Fruit fly (Drosophila melanogaster) whole organism, wandering third instar larva: ENCODE data around the gene Rab18.

ENCODE experiments used
- Abd-B ChIP-seq: fragments of >200 bp; optimal IDR thresholded peaks from 2 replicates; lab custom pipeline; 2017; ENCODE audit warnings: missing biosample characterization, missing genetic modification characterization
- CG32264 ChIP-seq: fragments of 200-800 bp; sonication (Bioruptor generic); optimal IDR thresholded peaks from 2 replicates; lab custom pipeline; 2016; ENCODE audit warnings: missing biosample characterization, missing genetic modification characterization
- CG9705 ChIP-seq: fragments of 200-800 bp; sonication (Bioruptor generic); optimal IDR thresholded peaks from 2 replicates; lab custom pipeline; 2018; ENCODE audit warnings: missing biosample characterization, mild to moderate bottlenecking, missing genetic modification characterization
- CrebA ChIP-seq: fragments of 200-800 bp; sonication (Bioruptor generic); optimal IDR thresholded peaks from 2 replicates; lab custom pipeline; 2016; ENCODE audit warnings: missing biosample characterization, mild to moderate bottlenecking, missing genetic modification characterization, borderline replicate concordance
- Dfd ChIP-seq: fragments of >200 bp; optimal IDR thresholded peaks from 2 replicates; lab custom pipeline; 2017; ENCODE audit warnings: missing biosample characterization, missing genetic modification characterization
- Dif ChIP-seq: fragments of 200-275, 200-300 bp; sonication (Bioruptor generic); optimal IDR thresholded peaks from 2 replicates; lab custom pipeline; 2018; ENCODE audit warnings: missing biosample characterization, missing genetic modification characterization; ENCODE audit not compliant: partially characterized antibody
- GATAd ChIP-seq: sonication (Bioruptor generic); optimal IDR thresholded peaks from 2 replicates; lab custom pipeline; 2016; ENCODE audit warnings: missing biosample characterization, missing genetic modification characterization
- HLH106 ChIP-seq: fragments of 200-800 bp; optimal IDR thresholded peaks from 3 replicates; lab custom pipeline; 2019; ENCODE audit warnings: missing biosample characterization, mild to moderate bottlenecking, missing genetic modification characterization, moderate library complexity
- Hnf4 ChIP-seq: fragments of 200-800 bp; sonication (Bioruptor generic); optimal IDR thresholded peaks from 2 replicates; lab custom pipeline; 2016; ENCODE audit warnings: missing biosample characterization, mild to moderate bottlenecking, missing genetic modification characterization
- Hr78 ChIP-seq: fragments of >200 bp; optimal IDR thresholded peaks from 2 replicates; lab custom pipeline; 2017; ENCODE audit warnings: missing biosample characterization, missing genetic modification characterization
- Hr83 ChIP-seq: fragments of 200-300 bp; sonication (Bioruptor generic); optimal IDR thresholded peaks from 2 replicates; lab custom pipeline; 2016; ENCODE audit warnings: missing biosample characterization, mild to moderate bottlenecking, missing genetic modification characterization, moderate library complexity; ENCODE audit not compliant: poor library complexity, severe bottlenecking
- Jra ChIP-seq: sonication (Bioruptor generic); optimal IDR thresholded peaks from 2 replicates; lab custom pipeline; 2016; ENCODE audit warnings: missing biosample characterization, missing genetic modification characterization
- Mio ChIP-seq: sonication (Bioruptor generic); optimal IDR thresholded peaks from 2 replicates; lab custom pipeline; 2016; ENCODE audit warnings: missing biosample characterization, missing genetic modification characterization
- Myc ChIP-seq: fragments of >200 bp; optimal IDR thresholded peaks from 2 replicates; lab custom pipeline; 2017
- N ChIP-seq: fragments of >200 bp; optimal IDR thresholded peaks from 2 replicates; lab custom pipeline; 2018; ENCODE audit warnings: missing biosample characterization, missing external identifiers, missing genetic modification characterization
- OdsH ChIP-seq: fragments of 200-800 bp; sonication (Bioruptor generic); optimal IDR thresholded peaks from 2 replicates; lab custom pipeline; 2016; ENCODE audit warnings: missing biosample characterization, mild to moderate bottlenecking, missing genetic modification characterization
- Rel ChIP-seq, 2 experiments: fragments of 200-800 bp; sonication (Bioruptor generic) in 1 of 2; optimal IDR thresholded peaks; 2 replicates in 1 of 2; 3 replicates in 1 of 2; lab custom pipeline; 2016 to 2019; ENCODE audit warnings: mild to moderate bottlenecking in 2 of 2, missing biosample characterization in 2 of 2, missing genetic modification characterization in 2 of 2, moderate library complexity in 1 of 2
- Sp1 ChIP-seq: fragments of 200-800 bp; sonication (Bioruptor generic); optimal IDR thresholded peaks from 3 replicates; lab custom pipeline; 2019; ENCODE audit warnings: missing biosample characterization, mild to moderate bottlenecking, missing genetic modification characterization, moderate library complexity
- Vsx2 ChIP-seq: fragments of 200-300, 225-300 bp; sonication (Bioruptor generic); optimal IDR thresholded peaks from 2 replicates; lab custom pipeline; 2018; ENCODE audit warnings: missing biosample characterization, missing genetic modification characterization; ENCODE audit not compliant: partially characterized antibody
- br ChIP-seq: fragments of 200-800 bp; sonication (Bioruptor generic); optimal IDR thresholded peaks from 2 replicates; lab custom pipeline; 2016; ENCODE audit warnings: missing biosample characterization, missing genetic modification characterization
- brk ChIP-seq: fragments of 200-800 bp; sonication (Bioruptor generic); optimal IDR thresholded peaks from 2 replicates; lab custom pipeline; 2016; ENCODE audit warnings: missing biosample characterization, mild to moderate bottlenecking, missing genetic modification characterization
- dl ChIP-seq, 2 experiments: fragments of 175-275, 200-275 bp in 1 of 2; fragments of 200-275 bp in 1 of 2; sonication (Bioruptor generic); optimal IDR thresholded peaks; lab custom pipeline; 2018; ENCODE audit warnings: mild to moderate bottlenecking in 2 of 2, missing biosample characterization in 2 of 2, missing genetic modification characterization in 2 of 2, moderate library complexity in 2 of 2; ENCODE audit not compliant: partially characterized antibody in 2 of 2, insufficient read depth in 1 of 2
- dmrt93B ChIP-seq: fragments of 200-800 bp; sonication (Bioruptor generic); optimal IDR thresholded peaks from 2 replicates; lab custom pipeline; 2018; ENCODE audit warnings: missing biosample characterization, mild to moderate bottlenecking, missing genetic modification characterization
- dsf ChIP-seq: sonication (Bioruptor generic); optimal IDR thresholded peaks from 2 replicates; lab custom pipeline; 2016; ENCODE audit warnings: missing biosample characterization, missing genetic modification characterization, borderline replicate concordance
- ey ChIP-seq: fragments of 200-800 bp; sonication (Bioruptor generic); optimal IDR thresholded peaks from 2 replicates; lab custom pipeline; 2016; ENCODE audit warnings: missing biosample characterization, missing genetic modification characterization
- foxo ChIP-seq, 2 experiments: fragments of 200-800 bp; sonication (Bioruptor generic); optimal IDR thresholded peaks; 2 replicates in 1 of 2; 3 replicates in 1 of 2; lab custom pipeline; 2016 to 2017; ENCODE audit warnings: missing biosample characterization in 2 of 2, missing genetic modification characterization in 2 of 2
- fru ChIP-seq: fragments of 200-800 bp; sonication (Bioruptor generic); optimal IDR thresholded peaks from 3 replicates; lab custom pipeline; 2016; ENCODE audit warnings: missing biosample characterization, mild to moderate bottlenecking, missing genetic modification characterization
- h ChIP-seq: fragments of 200-800 bp; sonication (Bioruptor generic); optimal IDR thresholded peaks from 3 replicates; lab custom pipeline; 2016; ENCODE audit warnings: missing biosample characterization, mild to moderate bottlenecking, missing genetic modification characterization
- jim ChIP-seq: fragments of 175-275, 200-325 bp; sonication (Bioruptor generic); optimal IDR thresholded peaks from 2 replicates; lab custom pipeline; 2016; ENCODE audit warnings: missing biosample characterization, mild to moderate bottlenecking, missing genetic modification characterization
- lola ChIP-seq: fragments of >200 bp; optimal IDR thresholded peaks from 2 replicates; lab custom pipeline; 2017; ENCODE audit warnings: missing biosample characterization, missing genetic modification characterization
- pan ChIP-seq: fragments of >200 bp; optimal IDR thresholded peaks from 2 replicates; lab custom pipeline; 2017
- psq ChIP-seq: fragments of 200-800 bp; sonication (Bioruptor generic); optimal IDR thresholded peaks from 3 replicates; lab custom pipeline; 2017; ENCODE audit warnings: missing biosample characterization, mild to moderate bottlenecking, missing genetic modification characterization, moderate library complexity
- rgr ChIP-seq: fragments of 200-800 bp; sonication (Bioruptor generic); optimal IDR thresholded peaks from 3 replicates; lab custom pipeline; 2016; ENCODE audit warnings: missing biosample characterization, mild to moderate bottlenecking, missing genetic modification characterization
- sage ChIP-seq: fragments of 200-800 bp; sonication (Bioruptor generic); optimal IDR thresholded peaks from 2 replicates; lab custom pipeline; 2016; ENCODE audit warnings: missing biosample characterization, mild to moderate bottlenecking, missing genetic modification characterization
- sv ChIP-seq: fragments of 200-800 bp; sonication (Bioruptor generic); optimal IDR thresholded peaks from 3 replicates; lab custom pipeline; 2016; ENCODE audit warnings: missing biosample characterization, missing genetic modification characterization
- tai ChIP-seq: sonication (Bioruptor generic); optimal IDR thresholded peaks from 2 replicates; lab custom pipeline; 2016; ENCODE audit warnings: missing biosample characterization, missing genetic modification characterization
- usp ChIP-seq: fragments of >200 bp; optimal IDR thresholded peaks from 2 replicates; lab custom pipeline; 2017; ENCODE audit warnings: missing biosample characterization, missing genetic modification characterization
- woc ChIP-seq: sonication (Bioruptor generic); optimal IDR thresholded peaks from 2 replicates; lab custom pipeline; 2016; ENCODE audit warnings: missing biosample characterization, mild to moderate bottlenecking, missing genetic modification characterization

Rab18 gene

DNA sequence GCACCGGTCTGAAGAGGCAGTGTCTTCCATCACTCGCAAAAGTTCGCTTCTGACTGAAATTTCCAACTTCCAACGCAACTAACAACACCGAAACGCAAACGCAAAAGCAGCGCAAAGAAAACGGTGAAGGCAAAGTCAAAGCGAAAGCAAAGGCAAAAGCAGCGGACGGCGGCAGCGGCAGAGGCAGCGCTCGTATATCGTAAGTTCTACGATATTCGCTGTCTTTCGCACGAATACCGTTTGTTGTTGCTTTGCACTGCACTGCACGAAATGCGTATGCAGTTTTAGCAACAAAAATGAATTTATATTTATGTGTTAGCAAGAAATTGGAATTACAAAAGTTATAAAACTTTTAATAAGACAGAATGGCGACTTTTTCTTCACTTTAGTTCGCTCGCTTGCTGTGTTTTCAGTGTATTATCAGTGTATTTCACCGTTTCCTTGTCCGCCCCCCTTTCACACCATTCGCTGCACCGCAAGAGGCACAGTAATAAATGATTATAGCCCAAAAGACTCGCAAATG, 23.1 kb downstream of the Rab18 start, which contains the start of gene OtopLa:
Gene OtopLa, minus strand, starts transcription at position 51 of the 523 bp plus-strand sequence.
- peak; percentile 61 for TF ChIP-seq OdsH
- no peak for TF ChIP-seq Abd-B
- TF ChIP-seq foxo (GFP tag; optimal IDR thresholded peaks at IDR 0.05; lab: Kevin White, UChicago), result peak in 1 of 2 experiments; percentile 81
- TF ChIP-seq Mio, result no peak
- TF ChIP-seq Hr78, result no peak
- no peak for TF ChIP-seq N (GFP tag; lab: Kevin White, UChicago)
- no peak for TF ChIP-seq jim (GFP tag; lab: Kevin White, UChicago)
- TF ChIP-seq dsf (GFP tag; lab: Kevin White, UChicago), result no peak
- TF ChIP-seq rgr, result peak; percentile 59
- no peak for TF ChIP-seq lola
- TF ChIP-seq Dif (GFP tag; lab: Kevin White, UChicago), result no peak
- peak; percentile 52 for TF ChIP-seq psq
- peak; percentile 6 for TF ChIP-seq CG9705 (GFP tag; lab: Kevin White, UChicago)
- no peak for TF ChIP-seq usp (GFP tag; lab: Kevin White, UChicago)
- peak; percentile 25 for TF ChIP-seq dmrt93B (GFP tag; lab: Kevin White, UChicago)
- peak; percentile 53 for TF ChIP-seq Hnf4 (GFP tag; lab: Kevin White, UChicago)
- peak; percentile 22 for TF ChIP-seq woc (GFP tag; lab: Kevin White, UChicago)
- peak; percentile 4 for TF ChIP-seq brk (GFP tag; lab: Kevin White, UChicago)
- no peak for TF ChIP-seq GATAd (GFP tag; lab: Kevin White, UChicago)
- TF ChIP-seq br, result peak; percentile 63
- TF ChIP-seq CrebA (GFP tag; lab: Kevin White, UChicago), result no peak
- no peak for TF ChIP-seq tai (GFP tag; lab: Kevin White, UChicago)
- peak; percentile 64 for TF ChIP-seq HLH106 (tag; lab: Kevin White, UChicago)
- no peak for TF ChIP-seq Rel (GFP tag; optimal IDR thresholded peaks at IDR 0.05; lab: Kevin White, UChicago)
- peak; percentile 18 for TF ChIP-seq Rel (tag; optimal IDR thresholded peaks at IDR 0.05; lab: Kevin White, UChicago)
- peak; percentile 60 for TF ChIP-seq Sp1 (GFP tag; lab: Kevin White, UChicago)
- no peak for TF ChIP-seq Vsx2 (GFP tag; lab: Kevin White, UChicago)
- peak; percentile 72 for TF ChIP-seq ey (GFP tag; lab: Kevin White, UChicago)
- no peak for TF ChIP-seq Hr83 (GFP tag; lab: Kevin White, UChicago)
- TF ChIP-seq CG32264 (GFP tag; lab: Kevin White, UChicago), result peak; percentile 30
- peak; percentile 72 for TF ChIP-seq h (GFP tag; lab: Kevin White, UChicago)
- TF ChIP-seq Dfd, result no peak
- TF ChIP-seq Jra (GFP tag; lab: Kevin White, UChicago), result no peak
- TF ChIP-seq fru, result peak; percentile 78
- TF ChIP-seq sv, result peak; percentile 62
- TF ChIP-seq, all 38 proteins: peak for 18

DNA sequence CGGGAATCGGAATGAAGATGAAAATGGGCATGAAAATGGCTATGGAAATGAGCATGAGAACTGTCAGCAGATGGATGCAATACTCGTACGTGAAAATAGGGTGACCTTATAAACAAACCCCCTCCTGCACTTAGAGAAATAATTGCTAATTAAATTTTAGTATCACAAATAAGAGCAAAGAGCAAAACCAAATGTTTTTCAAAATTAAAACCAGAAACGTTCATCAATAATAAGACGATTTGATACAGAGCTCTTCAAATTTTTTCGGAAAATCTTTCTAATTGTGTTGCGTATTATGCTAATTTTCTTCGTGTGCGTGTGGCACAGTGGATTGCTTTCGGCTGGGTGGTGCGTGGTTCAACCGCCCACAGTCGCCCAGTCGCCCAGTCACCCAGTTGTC, 25.4 kb downstream of the Rab18 start:
- TF ChIP-seq br, result peak; percentile 4
- peak; percentile 44 for TF ChIP-seq fru
- peak; percentile 8 for TF ChIP-seq rgr
- no peak for TF ChIP-seq usp (GFP tag; lab: Kevin White, UChicago)
- peak; percentile 9 for TF ChIP-seq Sp1 (GFP tag; lab: Kevin White, UChicago)
- TF ChIP-seq Dfd, result no peak
- TF ChIP-seq Mio, result no peak
- TF ChIP-seq Rel (GFP tag; optimal IDR thresholded peaks at IDR 0.05; lab: Kevin White, UChicago), result no peak
- TF ChIP-seq Rel (tag; optimal IDR thresholded peaks at IDR 0.05; lab: Kevin White, UChicago), result no peak
- peak; percentile 2 for TF ChIP-seq HLH106 (tag; lab: Kevin White, UChicago)
- no peak for TF ChIP-seq Dif (GFP tag; lab: Kevin White, UChicago)
- peak in 1 of 2 experiments; percentile 33 for TF ChIP-seq foxo (GFP tag; optimal IDR thresholded peaks at IDR 0.05; lab: Kevin White, UChicago)
- peak; percentile 28 for TF ChIP-seq h (GFP tag; lab: Kevin White, UChicago)
- peak; percentile 22 for TF ChIP-seq ey (GFP tag; lab: Kevin White, UChicago)
- TF ChIP-seq, all 38 proteins: peak for 8

dm6 chrX:5639083-5639482, 32.5 kb downstream of the Rab18 start:
- TF ChIP-seq pan (no peak), dl (GFP tag; optimal IDR thresholded peaks at IDR 0.05; lab: Kevin White, UChicago; ENCODE audit: insufficient read depth in 1 of 2, partially characterized antibody in 2 of 2) (no peak), tai (GFP tag; lab: Kevin White, UChicago) (no peak), HLH106 (tag; lab: Kevin White, UChicago) (no peak), sv (no peak), psq (peak; percentile 42), N (GFP tag; lab: Kevin White, UChicago) (no peak), jim (GFP tag; lab: Kevin White, UChicago) (no peak), ey (GFP tag; lab: Kevin White, UChicago) (peak; percentile 30), GATAd (GFP tag; lab: Kevin White, UChicago) (no peak), Vsx2 (GFP tag; lab: Kevin White, UChicago) (no peak), woc (GFP tag; lab: Kevin White, UChicago) (no peak), Jra (GFP tag; lab: Kevin White, UChicago) (no peak), Hr83 (GFP tag; lab: Kevin White, UChicago) (no peak), Rel (GFP tag; optimal IDR thresholded peaks at IDR 0.05; lab: Kevin White, UChicago) (no peak), Rel (tag; optimal IDR thresholded peaks at IDR 0.05; lab: Kevin White, UChicago) (no peak), foxo (GFP tag; optimal IDR thresholded peaks at IDR 0.05; lab: Kevin White, UChicago) (peak in 1 of 2 experiments; percentile 49), h (GFP tag; lab: Kevin White, UChicago) (peak; percentile 44), br (peak; percentile 20), Mio (no peak), CG32264 (GFP tag; lab: Kevin White, UChicago) (no peak), dsf (GFP tag; lab: Kevin White, UChicago) (no peak), rgr (peak; percentile 10), brk (GFP tag; lab: Kevin White, UChicago) (no peak), lola (no peak), Myc (lab: Kevin White, UChicago) (no peak), OdsH (no peak), usp (GFP tag; lab: Kevin White, UChicago) (no peak), Sp1 (GFP tag; lab: Kevin White, UChicago) (peak; percentile 26), Abd-B (no peak), Hnf4 (GFP tag; lab: Kevin White, UChicago) (no peak), dmrt93B (GFP tag; lab: Kevin White, UChicago) (no peak), sage (GFP tag; lab: Kevin White, UChicago) (no peak), fru (peak; percentile 62)
